Worm (Caenorhabditis elegans): Measurements from ENCODE around the gene pqn-29.

DNA sequence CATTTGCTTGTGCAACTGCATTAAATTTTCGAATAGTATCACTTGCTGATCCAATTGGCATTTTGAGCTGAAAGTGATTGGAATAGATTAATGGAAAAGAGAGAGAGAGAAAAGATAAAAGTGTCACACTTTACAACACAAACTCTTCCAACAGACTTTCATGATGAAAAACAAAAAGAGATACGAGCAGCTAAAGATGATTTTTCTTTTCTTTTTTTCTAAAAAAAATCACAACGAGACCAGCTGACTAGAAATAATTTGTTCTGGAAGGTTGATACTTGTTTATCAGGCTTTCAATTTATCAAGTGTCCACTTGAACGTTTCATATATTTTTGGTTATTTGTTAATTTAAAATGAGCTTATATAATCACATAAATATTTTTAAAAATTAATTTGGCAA lies 41.0 kb upstream of the pqn-29 start:
- TF ChIP-seq pha-4 (tag; optimal IDR thresholded peaks at IDR 0.05) (no peak), hlh-6 (tag; optimal IDR thresholded peaks at IDR 0.05) (no peak), tbx-2 (tag; optimal IDR thresholded peaks at IDR 0.05) (no peak), hlh-15 (tag; optimal IDR thresholded peaks at IDR 0.05) (no peak), madf-2 (tag; optimal IDR thresholded peaks at IDR 0.05) (no peak), T23F11.4 (GFP tag; optimal IDR thresholded peaks at IDR 0.05) (no peak), syd-9 (tag; optimal IDR thresholded peaks at IDR 0.05) (no peak)
